Worm (Caenorhabditis elegans) whole organism, L3 larva: ENCODE results near the gene F17C11.4.

Experiments used
- aly-2 ChIP-seq: fragments of 150-350 bp; optimal IDR thresholded peaks from 2 replicates; lab custom pipeline; 2014; ENCODE audit warnings: missing biosample characterization, missing genetic modification characterization
- nhr-23 ChIP-seq: fragments of 150-350 bp; optimal IDR thresholded peaks from 2 replicates; lab custom pipeline; 2014; ENCODE audit warnings: missing biosample characterization, missing genetic modification reagents, missing genetic modification characterization

F17C11.4 gene

ce11 chrV:11002434-11002833 is 50.8 kb downstream of the F17C11.4 start, which contains the start of gene F53B7.4:
Gene F53B7.4, minus strand, starts transcription at chrV:11002534.
- TF ChIP-seq nhr-23 (tag; lab: Kevin White, UChicago) (no peak), aly-2 (no peak)
